Fruit fly (Drosophila melanogaster) whole organism, embryonic: ENCODE data around the gene CrebB.

Experiments used
- CG10147 ChIP-seq: fragments of 200-800 bp; sonication (Bioruptor generic); optimal IDR thresholded peaks from 2 replicates; lab custom pipeline; 2019; ENCODE audit warnings: missing biosample characterization, mild to moderate bottlenecking, missing genetic modification characterization, moderate library complexity
- CG10979 ChIP-seq: fragments of 200-800 bp; sonication (Bioruptor generic); optimal IDR thresholded peaks from 2 replicates; lab custom pipeline; 2018; ENCODE audit warnings: missing biosample characterization, mild to moderate bottlenecking, missing genetic modification characterization, moderate library complexity
- CG2875 ChIP-seq: fragments of 200-800 bp; sonication (Bioruptor generic); optimal IDR thresholded peaks from 2 replicates; lab custom pipeline; 2017; ENCODE audit warnings: missing biosample characterization, mild to moderate bottlenecking, missing genetic modification characterization, missing genetic modification reagents
- CG3838 ChIP-seq: fragments of 200-800 bp; sonication (Bioruptor generic); optimal IDR thresholded peaks from 3 replicates; lab custom pipeline; 2016; ENCODE audit warnings: missing biosample characterization, missing genetic modification characterization
- D19B ChIP-seq: fragments of 200-800 bp; sonication (Bioruptor generic); optimal IDR thresholded peaks from 2 replicates; lab custom pipeline; 2017; ENCODE audit warnings: missing biosample characterization, mild to moderate bottlenecking, missing genetic modification characterization
- NFAT ChIP-seq: fragments of 200-800 bp; sonication (Bioruptor generic); IDR thresholded peaks from 2 replicates; pipeline ENCODE4 v1.3.6; 2022; ENCODE audit warnings: missing biosample characterization, missing genetic modification characterization
- dysf ChIP-seq: fragments of 200-800 bp; sonication (Bioruptor generic); IDR thresholded peaks from 3 replicates; pipeline ENCODE4 v1.3.6; 2022; ENCODE audit warnings: missing biosample characterization, missing genetic modification characterization
- sisA ChIP-seq: fragments of 200-800 bp; sonication (Bioruptor generic); IDR thresholded peaks from 2 replicates; pipeline ENCODE4 v1.3.6; 2022; ENCODE audit warnings: missing biosample characterization, missing genetic modification characterization

DNA sequence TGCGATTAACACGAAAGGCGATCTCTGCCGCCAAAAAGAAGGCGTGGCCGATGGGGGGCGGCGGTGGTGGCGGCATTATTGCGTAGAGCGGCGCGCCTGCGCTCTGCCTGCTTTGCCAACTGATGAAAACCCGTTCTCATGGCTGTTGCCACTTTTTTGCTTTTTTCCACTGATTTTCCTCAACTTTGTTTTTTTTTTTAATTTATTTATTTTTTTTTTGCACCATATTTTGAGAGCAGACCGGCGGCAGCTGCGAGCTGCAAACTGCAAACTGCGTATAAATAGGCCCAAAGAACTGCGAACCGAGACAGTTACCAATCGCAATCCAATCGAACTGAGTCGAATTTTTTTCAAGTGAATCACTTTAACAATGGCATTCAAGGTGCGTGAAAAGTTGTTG, 56.0 kb downstream of the CrebB start, which contains the start of gene CG42323:
- TF ChIP-seq CG10979 (tag; lab: Kevin White, UChicago): no peak
- no peak for TF ChIP-seq dysf (GFP tag; lab: Robert Waterston, UW)
- TF ChIP-seq CG3838 (GFP tag; lab: Kevin White, UChicago): no peak
- TF ChIP-seq D19B (GFP tag; lab: Kevin White, UChicago): no peak
- no peak for TF ChIP-seq sisA (GFP tag; lab: Robert Waterston, UW)
- no peak for TF ChIP-seq NFAT (GFP tag; lab: Robert Waterston, UW)
- no peak for TF ChIP-seq CG2875 (GFP tag; lab: Kevin White, UChicago)
- no peak for TF ChIP-seq CG10147
